Worm (Caenorhabditis elegans) whole organism, L1 larva: Measurements from ENCODE around the gene npr-39.

ENCODE experiments used
- ceh-82 ChIP-seq, 3 experiments: fragments of 150-350 bp in 1 of 3; sonication (generic microtip) in 2 of 3; optimal IDR thresholded peaks; 2 replicates each; lab custom pipeline; 2014 to 2017; ENCODE audit warnings: missing biosample characterization in 3 of 3, missing genetic modification characterization in 3 of 3
- egl-27 ChIP-seq, 2 experiments: fragments of 150-350 bp in 1 of 2; sonication (generic microtip); optimal IDR thresholded peaks; 3 replicates each; lab custom pipeline; 2017 to 2018; ENCODE audit warnings: missing biosample characterization in 2 of 2, missing genetic modification characterization in 2 of 2, missing genetic modification reagents in 2 of 2
- fkh-10 ChIP-seq: sonication (generic microtip); optimal IDR thresholded peaks from 2 replicates; lab custom pipeline; 2017; ENCODE audit warnings: missing biosample characterization, missing genetic modification reagents, missing genetic modification characterization
- fkh-8 ChIP-seq: sonication (generic microtip); optimal IDR thresholded peaks from 2 replicates; lab custom pipeline; 2016; ENCODE audit warnings: mild to moderate bottlenecking, missing genetic modification characterization, missing compliant biosample characterization
- jun-1 ChIP-seq: fragments of 150-350 bp; optimal IDR thresholded peaks from 2 replicates; lab custom pipeline; 2014; ENCODE audit warnings: missing biosample characterization, missing genetic modification reagents, missing genetic modification characterization
- lin-13 ChIP-seq: fragments of 150-350 bp; optimal IDR thresholded peaks from 2 replicates; lab custom pipeline; 2014; ENCODE audit warnings: missing biosample characterization, missing genetic modification reagents, missing genetic modification characterization
- mab-9 ChIP-seq: fragments of 200-800 bp; sonication (Bioruptor generic); IDR thresholded peaks from 2 replicates; pipeline ENCODE4 v1.3.6; 2022; ENCODE audit warnings: missing genetic modification reagents, missing genetic modification characterization, missing compliant biosample characterization
- nhr-11 ChIP-seq: fragments of 150-350 bp; optimal IDR thresholded peaks from 2 replicates; lab custom pipeline; 2014; ENCODE audit warnings: missing biosample characterization, missing genetic modification characterization
- nhr-12 ChIP-seq: sonication (generic microtip); optimal IDR thresholded peaks from 2 replicates; lab custom pipeline; 2017; ENCODE audit warnings: missing biosample characterization, missing genetic modification characterization
- nhr-76 ChIP-seq: sonication (generic microtip); optimal IDR thresholded peaks from 2 replicates; lab custom pipeline; 2017; ENCODE audit warnings: missing biosample characterization, missing genetic modification characterization
- nhr-77 ChIP-seq: fragments of 150-350 bp; optimal IDR thresholded peaks from 2 replicates; lab custom pipeline; 2014; ENCODE audit warnings: missing biosample characterization, missing genetic modification characterization
- snpc-4 ChIP-seq: fragments of 150-350 bp; optimal IDR thresholded peaks from 2 replicates; lab custom pipeline; 2014; ENCODE audit warnings: missing biosample characterization, missing genetic modification characterization
- unc-62 ChIP-seq: fragments of 150-350 bp; optimal IDR thresholded peaks from 2 replicates; lab custom pipeline; 2014; ENCODE audit warnings: missing biosample characterization, missing genetic modification reagents, missing genetic modification characterization
- ztf-4 ChIP-seq: fragments of 150-350 bp; optimal IDR thresholded peaks from 2 replicates; lab custom pipeline; 2014; ENCODE audit warnings: missing biosample characterization, missing genetic modification characterization

- no peak for TF ChIP-seq fkh-8 (tag; lab: Kevin White, UChicago)
- no peak for TF ChIP-seq egl-27 (tag; optimal IDR thresholded peaks at IDR 0.05; lab: Kevin White, UChicago)
- TF ChIP-seq fkh-10 = no peak
- no peak for TF ChIP-seq ceh-82 (tag; optimal IDR thresholded peaks at IDR 0.05; lab: Kevin White, UChicago)
- TF ChIP-seq jun-1 (tag; lab: Kevin White, UChicago) = no peak
- TF ChIP-seq mab-9 = no peak
- no peak for TF ChIP-seq ztf-4 (tag; lab: Kevin White, UChicago)
- no peak for TF ChIP-seq snpc-4
- no peak for TF ChIP-seq lin-13 (GFP tag; lab: Kevin White, UChicago)
- TF ChIP-seq nhr-11 (tag; lab: Kevin White, UChicago) = no peak
- TF ChIP-seq nhr-77 = no peak
- no peak for TF ChIP-seq nhr-76 (tag; lab: Kevin White, UChicago)
- TF ChIP-seq nhr-12 (tag; lab: Kevin White, UChicago) = no peak
- TF ChIP-seq unc-62 (GFP tag; lab: Kevin White, UChicago) = no peak
Measured at ce11 chrV:10090461-10090860, 23.6 kb downstream of the npr-39 start, which contains the start of gene R04B5.7.
